Worm (Caenorhabditis elegans) whole organism, L4 larva: ENCODE measurements around the gene tbb-6.

Experiments
- Y105C5A.15 ChIP-seq: fragments of 200-800 bp; sonication (Bioruptor generic); IDR thresholded peaks from 2 replicates; pipeline ENCODE4 v1.3.6; 2022; ENCODE audit warnings: missing genetic modification characterization, missing compliant biosample characterization
- daf-12 ChIP-seq: fragments of 150-350 bp; optimal IDR thresholded peaks from 2 replicates; lab custom pipeline; 2014; ENCODE audit warnings: missing biosample characterization, missing genetic modification reagents, missing genetic modification characterization
- egl-27 ChIP-seq: sonication (generic microtip); optimal IDR thresholded peaks from 3 replicates; lab custom pipeline; 2017; ENCODE audit warnings: missing biosample characterization, missing genetic modification reagents, missing genetic modification characterization
- lin-39 ChIP-seq: fragments of 150-350 bp; optimal IDR thresholded peaks from 2 replicates; lab custom pipeline; 2014; ENCODE audit warnings: missing biosample characterization, missing genetic modification reagents, missing genetic modification characterization
- mdl-1 ChIP-seq, 2 experiments: fragments of 150-350 bp in 1 of 2; sonication (generic microtip) in 1 of 2; optimal IDR thresholded peaks; 2 replicates each; lab custom pipeline; 2014 to 2017; ENCODE audit warnings: missing biosample characterization in 2 of 2, missing genetic modification characterization in 2 of 2
- pqm-1 ChIP-seq: sonication (generic microtip); optimal IDR thresholded peaks from 2 replicates; lab custom pipeline; 2017; ENCODE audit warnings: missing biosample characterization, missing genetic modification characterization
- unc-130 ChIP-seq: sonication (generic microtip); optimal IDR thresholded peaks from 2 replicates; lab custom pipeline; 2016; ENCODE audit warnings: missing genetic modification reagents, missing genetic modification characterization, missing compliant biosample characterization
- unc-39 ChIP-seq: sonication (generic microtip); optimal IDR thresholded peaks from 2 replicates; lab custom pipeline; 2017; ENCODE audit warnings: missing biosample characterization, missing genetic modification characterization
- vab-7 ChIP-seq: fragments of 200-800 bp; sonication (Bioruptor generic); IDR thresholded peaks from 2 replicates; pipeline ENCODE4 v1.3.6; 2022; ENCODE audit warnings: missing genetic modification reagents, missing genetic modification characterization, missing compliant biosample characterization
- zip-11 ChIP-seq: fragments of 200-800 bp; sonication (Bioruptor generic); IDR thresholded peaks from 2 replicates; pipeline ENCODE4 v1.3.6; 2022; ENCODE audit warnings: missing genetic modification characterization, missing compliant biosample characterization
- ztf-7 ChIP-seq: fragments of 150-350 bp; optimal IDR thresholded peaks from 2 replicates; lab custom pipeline; 2014; ENCODE audit warnings: missing biosample characterization, missing genetic modification characterization

ce11 chrV:12251041-12251440 is 10.3 kb upstream of the tbb-6 start, which contains the start of gene T04H1.5:
- TF ChIP-seq daf-12 (tag; lab: Kevin White, UChicago), result no peak
- no peak for TF ChIP-seq egl-27
- no peak for TF ChIP-seq lin-39
- no peak for TF ChIP-seq ztf-7 (tag; lab: Kevin White, UChicago)
- TF ChIP-seq unc-39 (tag; lab: Kevin White, UChicago), result no peak
- TF ChIP-seq unc-130, result no peak
- TF ChIP-seq zip-11 (GFP tag; lab: Robert Waterston, UW), result no peak
- no peak for TF ChIP-seq mdl-1 (tag; optimal IDR thresholded peaks at IDR 0.05; lab: Kevin White, UChicago)
- TF ChIP-seq vab-7 (GFP tag; lab: Robert Waterston, UW), result no peak
- no peak for TF ChIP-seq pqm-1 (tag; lab: Kevin White, UChicago)
- no peak for TF ChIP-seq Y105C5A.15 (GFP tag; lab: Robert Waterston, UW)
